Worm (Caenorhabditis elegans): ENCODE measurements around the gene cwp-5.

Gene cwp-5

DNA sequence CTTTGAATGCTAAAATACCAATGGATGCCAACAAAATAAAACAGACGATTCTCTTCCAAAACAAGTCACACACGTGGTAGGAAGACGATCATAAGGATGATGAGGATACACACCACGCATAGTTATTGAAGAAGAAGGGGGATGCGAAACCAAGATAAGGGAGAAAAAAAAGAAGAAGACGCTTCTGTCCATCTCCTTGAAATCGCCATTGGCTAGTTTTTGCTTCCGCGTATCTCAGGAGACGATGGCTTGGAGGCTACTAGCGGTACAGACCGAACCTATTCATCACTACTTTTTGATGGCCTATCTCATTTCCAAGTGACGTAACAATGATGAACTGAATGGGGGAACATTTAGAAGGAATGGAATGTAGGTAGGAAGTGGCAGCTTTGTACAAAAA, 25.5 kb downstream of the cwp-5 start:
- no peak for TF ChIP-seq ama-1 (optimal IDR thresholded peaks at IDR 0.05)
- peak; percentile 10 for TF ChIP-seq sma-9 (GFP tag; optimal IDR thresholded peaks at IDR 0.05)
- TF ChIP-seq sma-9 (tag; optimal IDR thresholded peaks at IDR 0.05): no peak
- TF ChIP-seq nhr-129 (tag; optimal IDR thresholded peaks at IDR 0.05): peak; percentile 49
- TF ChIP-seq ceh-16 (tag; optimal IDR thresholded peaks at IDR 0.05): peak; percentile 17
- peak; percentile 43 for TF ChIP-seq nhr-25 (tag; optimal IDR thresholded peaks at IDR 0.05)
- no peak for TF ChIP-seq unc-55 (GFP tag; optimal IDR thresholded peaks at IDR 0.05)
- TF ChIP-seq Y55F3AM.14 (GFP tag; optimal IDR thresholded peaks at IDR 0.05): no peak
- peak; percentile 40 for TF ChIP-seq nhr-21 (tag; optimal IDR thresholded peaks at IDR 0.05)
- TF ChIP-seq sem-4 (tag; optimal IDR thresholded peaks at IDR 0.05): peak; percentile 8
- TF ChIP-seq ztf-1 (GFP tag; conservative IDR thresholded peaks at IDR 0.05): no peak

DNA sequence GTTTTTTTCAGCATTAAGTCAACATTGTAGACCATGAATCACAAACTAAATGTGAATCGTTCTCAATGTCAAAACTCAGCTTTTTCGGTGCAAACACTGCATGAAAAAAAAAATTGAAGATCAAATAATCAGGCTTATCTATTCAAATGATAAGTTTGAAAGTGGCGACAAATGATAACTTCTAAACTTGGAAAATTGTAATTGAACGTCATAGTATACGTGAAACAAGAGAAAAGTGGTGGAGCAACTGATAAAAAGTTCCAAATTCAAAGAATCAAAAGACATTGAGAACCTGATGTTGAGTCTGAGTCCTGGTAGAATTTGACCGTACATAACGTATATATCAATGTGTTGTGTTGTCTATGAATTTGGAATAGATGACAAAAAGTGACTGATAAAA, 26.6 kb downstream of the cwp-5 start:
- TF ChIP-seq sma-9 (GFP tag; optimal IDR thresholded peaks at IDR 0.05) (peak; percentile 59), sma-9 (tag; optimal IDR thresholded peaks at IDR 0.05) (no peak), unc-55 (GFP tag; optimal IDR thresholded peaks at IDR 0.05) (no peak), crh-2 (tag; optimal IDR thresholded peaks at IDR 0.05) (peak; percentile 29), fos-1 (tag; optimal IDR thresholded peaks at IDR 0.05) (peak; percentile 68)

DNA sequence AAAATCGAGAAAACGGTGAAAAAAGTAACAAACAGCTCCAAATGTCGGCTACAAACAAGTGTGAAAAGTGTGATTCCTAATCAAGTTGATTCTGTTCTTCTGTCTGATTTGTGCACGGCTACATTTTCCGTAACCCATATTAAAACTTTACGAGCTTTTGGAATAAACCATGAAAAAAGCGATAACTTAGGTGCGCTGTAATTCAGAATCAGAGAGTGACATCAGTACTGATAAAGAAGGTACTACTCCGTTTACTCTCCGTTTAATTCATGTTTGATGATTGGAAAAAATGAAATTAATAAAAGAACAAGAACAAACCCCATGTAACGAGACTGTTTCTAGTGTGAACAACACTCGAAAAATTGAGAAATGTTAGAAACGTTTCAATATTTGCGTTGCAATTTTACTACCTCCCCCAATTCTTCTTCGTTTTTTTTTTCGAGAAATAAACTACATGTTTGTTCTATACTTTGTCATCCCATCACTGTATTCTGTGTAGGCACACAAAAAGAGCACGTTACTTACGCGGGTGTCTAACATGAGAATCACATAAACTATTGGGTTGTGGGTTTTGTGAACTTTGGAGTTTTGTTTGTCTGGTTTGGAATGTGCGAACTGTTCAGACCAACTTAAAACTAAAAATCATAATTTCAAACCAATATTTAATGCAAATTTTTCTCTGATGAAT, 27.3 kb downstream of the cwp-5 start:
- TF ChIP-seq unc-55 (GFP tag; optimal IDR thresholded peaks at IDR 0.05) (no peak), sma-9 (GFP tag; optimal IDR thresholded peaks at IDR 0.05) (peak; percentile 10), sma-9 (tag; optimal IDR thresholded peaks at IDR 0.05) (no peak), F13H6.1 (tag; optimal IDR thresholded peaks at IDR 0.05) (peak; percentile 49), nhr-129 (tag; optimal IDR thresholded peaks at IDR 0.05) (peak; percentile 1), fos-1 (tag; optimal IDR thresholded peaks at IDR 0.05) (peak; percentile 59)

DNA sequence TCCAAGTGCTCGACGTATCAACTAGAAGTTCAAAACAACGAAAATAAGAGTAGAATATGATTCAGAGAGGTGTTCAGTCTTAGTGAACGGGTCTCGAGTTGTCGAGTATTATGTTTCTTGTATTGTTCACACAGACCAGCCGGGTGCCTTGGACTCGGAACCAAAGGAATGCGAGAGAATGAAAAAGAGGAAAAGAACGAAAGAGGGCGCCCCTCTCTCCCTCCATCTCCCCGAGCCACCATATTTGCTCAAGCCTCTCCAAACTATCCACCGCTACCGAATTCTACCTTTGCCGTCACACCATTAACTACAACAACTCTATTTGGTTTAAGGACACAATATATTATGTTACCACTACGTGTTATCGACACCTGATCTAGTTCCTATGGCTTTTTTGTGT, 28.0 kb downstream of the cwp-5 start:
- TF ChIP-seq ceh-16 (tag; optimal IDR thresholded peaks at IDR 0.05) (no peak), mbf-1 (tag; optimal IDR thresholded peaks at IDR 0.05) (no peak), mdl-1 (tag; optimal IDR thresholded peaks at IDR 0.05) (no peak), sma-9 (GFP tag; optimal IDR thresholded peaks at IDR 0.05) (no peak), sma-9 (tag; optimal IDR thresholded peaks at IDR 0.05) (no peak)

ce11 chrX:13159890-13160289, 29.9 kb downstream of the cwp-5 start:
- TF ChIP-seq nhr-6 (tag; optimal IDR thresholded peaks at IDR 0.05) (no peak), Y55F3AM.14 (GFP tag; optimal IDR thresholded peaks at IDR 0.05) (no peak), fos-1 (tag; optimal IDR thresholded peaks at IDR 0.05) (peak; percentile 13), nhr-129 (tag; optimal IDR thresholded peaks at IDR 0.05) (peak; percentile 16), nhr-25 (tag; optimal IDR thresholded peaks at IDR 0.05) (peak; percentile 42), ceh-16 (tag; optimal IDR thresholded peaks at IDR 0.05) (no peak), elt-1 (tag; optimal IDR thresholded peaks at IDR 0.05) (no peak)

ce11 chrX:13159005-13159404, 30.8 kb downstream of the cwp-5 start:
- peak; percentile 93 for TF ChIP-seq fos-1 (tag; optimal IDR thresholded peaks at IDR 0.05)
- no peak for TF ChIP-seq lin-39 (tag; optimal IDR thresholded peaks at IDR 0.05)
- TF ChIP-seq gmeb-1 (tag; optimal IDR thresholded peaks at IDR 0.05): peak; percentile 22
- peak; percentile 62 for TF ChIP-seq F13H6.1 (tag; optimal IDR thresholded peaks at IDR 0.05)
- peak; percentile 23 for TF ChIP-seq sma-3 (GFP tag; optimal IDR thresholded peaks at IDR 0.05)
- TF ChIP-seq ztf-11 (tag; optimal IDR thresholded peaks at IDR 0.05): no peak
- TF ChIP-seq C34F6.9 (tag; optimal IDR thresholded peaks at IDR 0.05): no peak
- no peak for TF ChIP-seq nhr-237 (tag; optimal IDR thresholded peaks at IDR 0.05)
- TF ChIP-seq ama-1 (optimal IDR thresholded peaks at IDR 0.05): no peak
- TF ChIP-seq nhr-25 (tag; optimal IDR thresholded peaks at IDR 0.05): no peak
- no peak for TF ChIP-seq Y55F3AM.14 (GFP tag; optimal IDR thresholded peaks at IDR 0.05)
- no peak for TF ChIP-seq aly-2 (tag; optimal IDR thresholded peaks at IDR 0.05)
- peak; percentile 64 for TF ChIP-seq sma-9 (GFP tag; optimal IDR thresholded peaks at IDR 0.05)
- TF ChIP-seq sma-9 (tag; optimal IDR thresholded peaks at IDR 0.05): no peak
- TF ChIP-seq nhr-12 (tag; optimal IDR thresholded peaks at IDR 0.05): no peak
- TF ChIP-seq dmd-4 (tag; optimal IDR thresholded peaks at IDR 0.05): no peak
- TF ChIP-seq blmp-1 (tag; optimal IDR thresholded peaks at IDR 0.05; ENCODE audit: insufficient read depth): no peak
- peak; percentile 52 for TF ChIP-seq crh-2 (tag; optimal IDR thresholded peaks at IDR 0.05)
- TF ChIP-seq lin-11 (tag; optimal IDR thresholded peaks at IDR 0.05): no peak
- TF ChIP-seq nhr-6 (tag; optimal IDR thresholded peaks at IDR 0.05): no peak
- TF ChIP-seq elt-3 (tag; optimal IDR thresholded peaks at IDR 0.05): no peak
- no peak for TF ChIP-seq ZK546.5 (tag; optimal IDR thresholded peaks at IDR 0.05)
- TF ChIP-seq nhr-11 (tag; optimal IDR thresholded peaks at IDR 0.05): no peak
- no peak for TF ChIP-seq ceh-16 (tag; optimal IDR thresholded peaks at IDR 0.05)
- no peak for TF ChIP-seq ztf-4 (tag; optimal IDR thresholded peaks at IDR 0.05)
